Worm (Caenorhabditis elegans): Measurements from ENCODE around the gene ZK945.6.

Gene ZK945.6

ce11 chrII:10106870-10107269, at the start of gene ZK945.6:
TSS of gene ZK945.6 (minus strand) at chrII:10106970.
- TF ChIP-seq blmp-1 (tag; optimal IDR thresholded peaks at IDR 0.05; ENCODE audit: insufficient read depth): no peak
- no peak for TF ChIP-seq peb-1 (tag; optimal IDR thresholded peaks at IDR 0.05)
- TF ChIP-seq mbf-1 (tag; optimal IDR thresholded peaks at IDR 0.05): no peak
- TF ChIP-seq ztf-11 (tag; optimal IDR thresholded peaks at IDR 0.05): no peak
- TF ChIP-seq nhr-25 (tag; optimal IDR thresholded peaks at IDR 0.05): no peak

ce11 chrII:10155106-10155505, 48.3 kb upstream of the ZK945.6 start, which contains the start of gene nlp-63:
TSS of gene nlp-63 (plus strand) at chrII:10155406.
- TF ChIP-seq lin-39 (tag; optimal IDR thresholded peaks at IDR 0.05): no peak
- no peak for TF ChIP-seq snpc-4 (tag; optimal IDR thresholded peaks at IDR 0.05)
- no peak for TF ChIP-seq nhr-11 (tag; optimal IDR thresholded peaks at IDR 0.05)
- no peak for TF ChIP-seq mdl-1 (tag; optimal IDR thresholded peaks at IDR 0.05)
- TF ChIP-seq Y55F3AM.14 (GFP tag; optimal IDR thresholded peaks at IDR 0.05): no peak
- no peak for TF ChIP-seq elt-1 (tag; optimal IDR thresholded peaks at IDR 0.05)
- TF ChIP-seq ceh-16 (tag; optimal IDR thresholded peaks at IDR 0.05): no peak
- TF ChIP-seq unc-55 (GFP tag; optimal IDR thresholded peaks at IDR 0.05): no peak
- TF ChIP-seq nhr-25 (tag; optimal IDR thresholded peaks at IDR 0.05): no peak
- TF ChIP-seq mbf-1 (tag; optimal IDR thresholded peaks at IDR 0.05): no peak
- no peak for TF ChIP-seq unc-62 (GFP tag; optimal IDR thresholded peaks at IDR 0.05)
- TF ChIP-seq nhr-10 (tag; optimal IDR thresholded peaks at IDR 0.05): no peak
- TF ChIP-seq F13H6.1 (tag; optimal IDR thresholded peaks at IDR 0.05): no peak

ce11 chrII:10147502-10147901, 40.7 kb upstream of the ZK945.6 start:
- no peak for TF ChIP-seq ZK546.5 (tag; optimal IDR thresholded peaks at IDR 0.05)
- TF ChIP-seq R02D3.7 (tag; optimal IDR thresholded peaks at IDR 0.05): no peak
- TF ChIP-seq nhr-6 (tag; optimal IDR thresholded peaks at IDR 0.05): no peak
- TF ChIP-seq blmp-1 (tag; optimal IDR thresholded peaks at IDR 0.05; ENCODE audit: insufficient read depth): no peak
- TF ChIP-seq gmeb-1 (tag; optimal IDR thresholded peaks at IDR 0.05): no peak
- TF ChIP-seq zag-1 (tag; optimal IDR thresholded peaks at IDR 0.05): no peak
- TF ChIP-seq nhr-11 (tag; optimal IDR thresholded peaks at IDR 0.05): no peak
- TF ChIP-seq nhr-21 (tag; optimal IDR thresholded peaks at IDR 0.05): no peak
- TF ChIP-seq nhr-77 (tag; optimal IDR thresholded peaks at IDR 0.05): no peak
- TF ChIP-seq unc-39 (tag; optimal IDR thresholded peaks at IDR 0.05): no peak

- TF ChIP-seq ama-1 (optimal IDR thresholded peaks at IDR 0.05): no peak
- no peak for TF ChIP-seq snpc-4 (tag; optimal IDR thresholded peaks at IDR 0.05)
- no peak for TF ChIP-seq ztf-11 (tag; optimal IDR thresholded peaks at IDR 0.05)
- no peak for TF ChIP-seq elt-3 (tag; optimal IDR thresholded peaks at IDR 0.05)
- no peak for TF ChIP-seq lin-13 (GFP tag; optimal IDR thresholded peaks at IDR 0.05)
- TF ChIP-seq mab-5 (tag; optimal IDR thresholded peaks at IDR 0.05): no peak
- TF ChIP-seq elt-1 (tag; optimal IDR thresholded peaks at IDR 0.05): no peak
- TF ChIP-seq dmd-4 (tag; optimal IDR thresholded peaks at IDR 0.05): no peak
- TF ChIP-seq fos-1 (tag; optimal IDR thresholded peaks at IDR 0.05): no peak
- no peak for TF ChIP-seq peb-1 (tag; optimal IDR thresholded peaks at IDR 0.05)
Measured at ce11 chrII:10146488-10146887, 39.7 kb upstream of the ZK945.6 start, which contains the start of gene pax-3. TSS of gene pax-3 (plus strand) at chrII:10146570.

ce11 chrII:10144092-10144491, 37.3 kb upstream of the ZK945.6 start, which contains the start of gene F27E5.3:
TSS of gene F27E5.3 (minus strand) at chrII:10144192.
- TF ChIP-seq snpc-4 (tag; optimal IDR thresholded peaks at IDR 0.05) (no peak), blmp-1 (tag; optimal IDR thresholded peaks at IDR 0.05; ENCODE audit: insufficient read depth) (no peak), C34F6.9 (tag; optimal IDR thresholded peaks at IDR 0.05) (no peak), ZK546.5 (tag; optimal IDR thresholded peaks at IDR 0.05) (no peak), nhr-129 (tag; optimal IDR thresholded peaks at IDR 0.05) (no peak), lin-11 (tag; optimal IDR thresholded peaks at IDR 0.05) (no peak), egl-27 (tag; optimal IDR thresholded peaks at IDR 0.05) (no peak), crh-2 (tag; optimal IDR thresholded peaks at IDR 0.05) (no peak), skn-1 (tag; optimal IDR thresholded peaks at IDR 0.05) (no peak), lin-39 (tag; optimal IDR thresholded peaks at IDR 0.05) (no peak), Y55F3AM.14 (GFP tag; optimal IDR thresholded peaks at IDR 0.05) (no peak), lin-13 (GFP tag; optimal IDR thresholded peaks at IDR 0.05) (no peak)
